Fruit fly (Drosophila melanogaster) whole organism, pupa: ENCODE results near the gene Pdfr.

Source experiments
- CG15710 ChIP-seq: fragments of 200-800 bp; sonication (Bioruptor generic); optimal IDR thresholded peaks from 2 replicates; lab custom pipeline; 2018; ENCODE audit warnings: missing biosample characterization, mild to moderate bottlenecking, missing genetic modification characterization, moderate library complexity
- CG8159 ChIP-seq: fragments of 200-800 bp; sonication (Bioruptor generic); optimal IDR thresholded peaks from 3 replicates; lab custom pipeline; 2018; ENCODE audit warnings: missing biosample characterization, mild to moderate bottlenecking, missing genetic modification characterization, moderate library complexity
- CG9948 ChIP-seq: fragments of 200-800 bp; sonication (Bioruptor generic); optimal IDR thresholded peaks from 2 replicates; lab custom pipeline; 2018; ENCODE audit warnings: missing biosample characterization, mild to moderate bottlenecking, missing genetic modification characterization, moderate library complexity
- D1 ChIP-seq: fragments of 200-800 bp; sonication (Bioruptor generic); optimal IDR thresholded peaks from 2 replicates; lab custom pipeline; 2018; ENCODE audit warnings: missing biosample characterization, mild to moderate bottlenecking, missing genetic modification characterization, moderate library complexity
- Pif1A ChIP-seq: fragments of 200-800 bp; sonication (Bioruptor generic); optimal IDR thresholded peaks from 3 replicates; lab custom pipeline; 2016; ENCODE audit warnings: missing biosample characterization, missing genetic modification characterization
- fd96Ca ChIP-seq: fragments of 200-800 bp; sonication (Bioruptor generic); IDR thresholded peaks from 3 replicates; pipeline ENCODE4 v1.3.6; 2022; ENCODE audit warnings: missing biosample characterization, missing genetic modification characterization
- gl ChIP-seq: fragments of 200-800 bp; sonication (Bioruptor generic); optimal IDR thresholded peaks from 2 replicates; lab custom pipeline; 2018; ENCODE audit warnings: missing biosample characterization, mild to moderate bottlenecking, missing genetic modification characterization

DNA sequence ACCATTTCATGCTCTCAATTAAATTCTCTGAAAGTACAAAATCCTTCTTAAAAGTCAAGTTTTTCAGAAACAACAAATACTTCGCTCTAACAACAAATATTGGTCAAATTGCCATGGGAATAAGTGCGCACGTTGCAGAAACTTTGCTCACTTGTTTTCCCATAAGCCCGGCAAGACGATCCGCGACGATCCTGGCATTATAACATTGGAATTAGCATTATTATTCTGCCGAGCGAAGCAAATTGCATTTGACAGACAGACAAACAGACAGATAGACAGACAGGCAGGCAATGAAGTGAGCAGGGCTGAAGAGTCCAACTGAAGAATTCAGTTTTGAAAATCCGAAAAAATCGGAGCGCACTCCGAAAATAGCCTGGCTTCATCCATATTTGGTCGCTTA is 35.8 kb upstream of the Pdfr start:
- TF ChIP-seq CG9948 (tag; lab: Kevin White, UChicago) (no peak), CG15710 (tag; lab: Kevin White, UChicago) (no peak), fd96Ca (no peak), gl (tag; lab: Kevin White, UChicago) (no peak), CG8159 (tag; lab: Kevin White, UChicago) (no peak), Pif1A (GFP tag; lab: Kevin White, UChicago) (no peak), D1 (tag; lab: Kevin White, UChicago) (no peak)
